Worm (Caenorhabditis elegans): ENCODE data around the gene gst-38.

gst-38 gene

ce11 chrV:15955497-15955896, 39.6 kb upstream of the gst-38 start, which contains the start of gene srh-186:
Gene srh-186 (plus strand): TSS chrV:15955797.
- TF ChIP-seq nhr-11 (tag; optimal IDR thresholded peaks at IDR 0.05) (no peak), nfya-1 (tag; optimal IDR thresholded peaks at IDR 0.05) (no peak), che-1 (tag; optimal IDR thresholded peaks at IDR 0.05) (no peak), ceh-34 (tag; optimal IDR thresholded peaks at IDR 0.05) (no peak), T23F11.4 (GFP tag; optimal IDR thresholded peaks at IDR 0.05) (no peak), elt-2 (tag; optimal IDR thresholded peaks at IDR 0.05) (no peak), ets-4 (tag; optimal IDR thresholded peaks at IDR 0.05) (no peak), eyg-1 (tag; optimal IDR thresholded peaks at IDR 0.05) (no peak), Y22D7AL.16 (tag; optimal IDR thresholded peaks at IDR 0.05) (no peak), K09A11.1 (tag; optimal IDR thresholded peaks at IDR 0.05; ENCODE audit: insufficient read depth) (no peak)

ce11 chrV:15954932-15955331, 39.1 kb upstream of the gst-38 start, which contains the start of gene srw-57:
Gene srw-57 (minus strand): TSS chrV:15955032.
- TF ChIP-seq sox-4 (tag; optimal IDR thresholded peaks at IDR 0.05): no peak
- no peak for TF ChIP-seq mec-3 (tag; optimal IDR thresholded peaks at IDR 0.05; ENCODE audit: borderline replicate concordance)
- TF ChIP-seq ama-1 (optimal IDR thresholded peaks at IDR 0.05): no peak
- no peak for TF ChIP-seq ceh-19 (GFP tag; optimal IDR thresholded peaks at IDR 0.05)
- TF ChIP-seq F13H6.1 (tag; optimal IDR thresholded peaks at IDR 0.05): no peak
- no peak for TF ChIP-seq elt-2 (tag; optimal IDR thresholded peaks at IDR 0.05)
- TF ChIP-seq ceh-2 (tag; optimal IDR thresholded peaks at IDR 0.05): no peak
- TF ChIP-seq unc-86 (tag; optimal IDR thresholded peaks at IDR 0.05): no peak
- TF ChIP-seq dve-1 (tag; optimal IDR thresholded peaks at IDR 0.05): no peak
- no peak for TF ChIP-seq pha-2 (tag; optimal IDR thresholded peaks at IDR 0.05)
- TF ChIP-seq unc-55 (GFP tag; optimal IDR thresholded peaks at IDR 0.05): no peak
- TF ChIP-seq ceh-34 (tag; optimal IDR thresholded peaks at IDR 0.05): no peak
- no peak for TF ChIP-seq ceh-24 (tag; optimal IDR thresholded peaks at IDR 0.05)
- no peak for TF ChIP-seq ceh-6 (GFP tag; optimal IDR thresholded peaks at IDR 0.05)
- no peak for TF ChIP-seq ets-4 (tag; optimal IDR thresholded peaks at IDR 0.05)
- TF ChIP-seq ceh-22 (tag; optimal IDR thresholded peaks at IDR 0.05): no peak
- no peak for TF ChIP-seq ceh-14 (tag; optimal IDR thresholded peaks at IDR 0.05)
- TF ChIP-seq ceh-48 (tag; optimal IDR thresholded peaks at IDR 0.05): no peak

ce11 chrV:15952762-15953161, 36.9 kb upstream of the gst-38 start, which contains the start of gene srw-56:
Gene srw-56 (minus strand): TSS chrV:15952862.
- no peak for TF ChIP-seq mec-3 (tag; optimal IDR thresholded peaks at IDR 0.05; ENCODE audit: borderline replicate concordance)

ce11 chrV:15950903-15951302, 35.0 kb upstream of the gst-38 start, which contains the start of gene srw-59:
Gene srw-59 (minus strand): TSS chrV:15951003.
- TF ChIP-seq T23F11.4 (GFP tag; optimal IDR thresholded peaks at IDR 0.05) (no peak), ceh-2 (tag; optimal IDR thresholded peaks at IDR 0.05) (no peak), ceh-22 (tag; optimal IDR thresholded peaks at IDR 0.05) (no peak), hlh-8 (tag; optimal IDR thresholded peaks at IDR 0.05) (no peak), fkh-6 (tag; optimal IDR thresholded peaks at IDR 0.05) (no peak), gmeb-2 (tag; optimal IDR thresholded peaks at IDR 0.05) (no peak), madf-2 (tag; optimal IDR thresholded peaks at IDR 0.05) (no peak), tbx-7 (tag; optimal IDR thresholded peaks at IDR 0.05) (no peak), ceh-18 (tag; optimal IDR thresholded peaks at IDR 0.05) (no peak), C08G9.2 (tag; optimal IDR thresholded peaks at IDR 0.05) (no peak), dve-1 (tag; optimal IDR thresholded peaks at IDR 0.05) (no peak), ceh-6 (GFP tag; optimal IDR thresholded peaks at IDR 0.05) (no peak), eyg-1 (tag; optimal IDR thresholded peaks at IDR 0.05) (no peak), elt-2 (tag; optimal IDR thresholded peaks at IDR 0.05) (no peak), hlh-6 (tag; optimal IDR thresholded peaks at IDR 0.05) (no peak), K09A11.1 (tag; optimal IDR thresholded peaks at IDR 0.05; ENCODE audit: insufficient read depth) (no peak), ceh-48 (tag; optimal IDR thresholded peaks at IDR 0.05) (no peak)

ce11 chrV:15943125-15943524, 27.3 kb upstream of the gst-38 start, which contains the start of gene srw-53:
Gene srw-53 (plus strand): TSS chrV:15943425.
- TF ChIP-seq elt-4 (tag; optimal IDR thresholded peaks at IDR 0.05) (no peak), ceh-30 (tag; optimal IDR thresholded peaks at IDR 0.05) (no peak), ceh-22 (tag; optimal IDR thresholded peaks at IDR 0.05) (no peak), ceh-18 (tag; optimal IDR thresholded peaks at IDR 0.05) (no peak), ref-2 (tag; optimal IDR thresholded peaks at IDR 0.05) (no peak), ceh-48 (tag; optimal IDR thresholded peaks at IDR 0.05) (no peak), gmeb-2 (tag; optimal IDR thresholded peaks at IDR 0.05) (no peak), unc-86 (tag; optimal IDR thresholded peaks at IDR 0.05) (no peak), hlh-13 (GFP tag; optimal IDR thresholded peaks at IDR 0.05) (no peak), hlh-30 (tag; optimal IDR thresholded peaks at IDR 0.05; ENCODE audit: insufficient read depth) (no peak), Y22D7AL.16 (tag; optimal IDR thresholded peaks at IDR 0.05) (no peak), sdc-2 (tag; optimal IDR thresholded peaks at IDR 0.05) (no peak), fkh-6 (tag; optimal IDR thresholded peaks at IDR 0.05) (no peak), nhr-232 (tag; optimal IDR thresholded peaks at IDR 0.05) (no peak), ceh-19 (GFP tag; optimal IDR thresholded peaks at IDR 0.05) (no peak), T23F11.4 (GFP tag; optimal IDR thresholded peaks at IDR 0.05) (no peak), hlh-6 (tag; optimal IDR thresholded peaks at IDR 0.05) (no peak), ceh-9 (tag; optimal IDR thresholded peaks at IDR 0.05) (no peak)
